Fruit fly (Drosophila melanogaster) whole organism, prepupa: ENCODE results near the gene Tbc1d22.
A peak's percentile ranks its signal among the peaks of the same experiment; 100 is the strongest.

Experiments used
- CG10631 ChIP-seq: fragments of 200-800 bp; sonication (Bioruptor generic); optimal IDR thresholded peaks from 2 replicates; lab custom pipeline; 2016; ENCODE audit warnings: missing biosample characterization, missing genetic modification characterization
- CG10669 ChIP-seq: fragments of 200-800 bp; sonication (Bioruptor generic); optimal IDR thresholded peaks from 3 replicates; lab custom pipeline; 2018; ENCODE audit warnings: missing biosample characterization, mild to moderate bottlenecking, missing genetic modification characterization, moderate library complexity
- CG11762 ChIP-seq: fragments of 200-800 bp; sonication (Bioruptor generic); optimal IDR thresholded peaks from 3 replicates; lab custom pipeline; 2016; ENCODE audit warnings: missing biosample characterization, missing genetic modification characterization; ENCODE audit not compliant: insufficient read depth
- CG16779 ChIP-seq: fragments of 200-800 bp; sonication (Bioruptor generic); optimal IDR thresholded peaks from 3 replicates; lab custom pipeline; 2017; ENCODE audit warnings: missing biosample characterization, mild to moderate bottlenecking, missing genetic modification characterization
- CG3032 ChIP-seq: fragments of 200-800 bp; optimal IDR thresholded peaks from 2 replicates; lab custom pipeline; 2019; ENCODE audit warnings: missing biosample characterization, mild to moderate bottlenecking, missing genetic modification characterization, moderate library complexity
- CG32006 ChIP-seq: fragments of 200-800 bp; sonication (Bioruptor generic); optimal IDR thresholded peaks from 3 replicates; lab custom pipeline; 2017; ENCODE audit warnings: missing biosample characterization, mild to moderate bottlenecking, missing genetic modification characterization
- CG34406 ChIP-seq: fragments of 200-800 bp; sonication (Bioruptor generic); optimal IDR thresholded peaks from 3 replicates; lab custom pipeline; 2016; ENCODE audit warnings: missing biosample characterization, missing genetic modification characterization
- CG6163 ChIP-seq: fragments of 200-800 bp; sonication (Bioruptor generic); IDR thresholded peaks from 3 replicates; pipeline ENCODE4 v1.3.6; 2022; ENCODE audit warnings: missing biosample characterization, missing genetic modification characterization
- CG6276 ChIP-seq: fragments of 200-800 bp; sonication (Bioruptor generic); optimal IDR thresholded peaks from 2 replicates; lab custom pipeline; 2017; ENCODE audit warnings: missing biosample characterization, mild to moderate bottlenecking, missing genetic modification characterization
- CG6792 ChIP-seq: fragments of 200-800 bp; sonication (Bioruptor generic); optimal IDR thresholded peaks from 3 replicates; lab custom pipeline; 2016; ENCODE audit warnings: missing biosample characterization, missing genetic modification characterization
- CG7368 ChIP-seq: fragments of 200-800 bp; sonication (Bioruptor generic); optimal IDR thresholded peaks from 3 replicates; lab custom pipeline; 2016; ENCODE audit warnings: missing biosample characterization, missing genetic modification characterization
- CG9139 ChIP-seq: fragments of 200-800 bp; sonication (Bioruptor generic); optimal IDR thresholded peaks from 3 replicates; lab custom pipeline; 2017; ENCODE audit warnings: missing biosample characterization, mild to moderate bottlenecking, missing genetic modification characterization
- Eip78C ChIP-seq: fragments of 200-800 bp; sonication (Bioruptor generic); peaks from one replicate; lab custom pipeline; 2016; ENCODE audit warnings: missing biosample characterization, missing genetic modification characterization
- Gug ChIP-seq: fragments of 200-800 bp; sonication (Bioruptor generic); IDR thresholded peaks from 2 replicates; pipeline ENCODE4 v1.3.6; 2022; ENCODE audit warnings: missing biosample characterization, missing genetic modification characterization
- Hr38 ChIP-seq: sonication (Bioruptor generic); optimal IDR thresholded peaks from 2 replicates; lab custom pipeline; 2016; ENCODE audit warnings: missing biosample characterization, missing genetic modification characterization
- Hr39 ChIP-seq: fragments of 200-800 bp; sonication (Bioruptor generic); optimal IDR thresholded peaks from 2 replicates; lab custom pipeline; 2016; ENCODE audit warnings: missing biosample characterization, missing genetic modification characterization
- Lpt ChIP-seq: fragments of 200-800 bp; sonication (Bioruptor generic); optimal IDR thresholded peaks from 3 replicates; lab custom pipeline; 2016; ENCODE audit warnings: missing biosample characterization, missing genetic modification characterization
- Met ChIP-seq: fragments of 200-800 bp; sonication (Bioruptor generic); optimal IDR thresholded peaks from 3 replicates; lab custom pipeline; 2016; ENCODE audit warnings: missing biosample characterization, missing genetic modification characterization
- OdsH ChIP-seq: fragments of 200-800 bp; sonication (Bioruptor generic); optimal IDR thresholded peaks from 3 replicates; lab custom pipeline; 2016; ENCODE audit warnings: missing biosample characterization, missing genetic modification characterization
- Sox102F ChIP-seq: fragments of 200-800 bp; sonication (Bioruptor generic); optimal IDR thresholded peaks from 2 replicates; lab custom pipeline; 2016; ENCODE audit warnings: missing biosample characterization, mild to moderate bottlenecking, missing genetic modification characterization
- Sox15 ChIP-seq: fragments of 200-800 bp; sonication (Bioruptor generic); optimal IDR thresholded peaks from 3 replicates; lab custom pipeline; 2016; ENCODE audit warnings: missing biosample characterization, missing genetic modification characterization
- achi ChIP-seq: fragments of 200-800 bp; sonication (Bioruptor generic); optimal IDR thresholded peaks from 3 replicates; lab custom pipeline; 2016; ENCODE audit warnings: missing biosample characterization, missing genetic modification characterization
- acj6 ChIP-seq: fragments of 200-800 bp; sonication (Bioruptor generic); optimal IDR thresholded peaks from 3 replicates; lab custom pipeline; 2016; ENCODE audit warnings: missing biosample characterization, missing genetic modification characterization
- cyc ChIP-seq: fragments of 200-800 bp; sonication (Bioruptor generic); optimal IDR thresholded peaks from 3 replicates; lab custom pipeline; 2016; ENCODE audit warnings: missing biosample characterization, missing genetic modification characterization
- dsx ChIP-seq: fragments of 200-800 bp; optimal IDR thresholded peaks from 3 replicates; lab custom pipeline; 2019; ENCODE audit warnings: missing biosample characterization, mild to moderate bottlenecking, missing genetic modification characterization, moderate library complexity; ENCODE audit not compliant: poor library complexity, severe bottlenecking
- esn ChIP-seq: fragments of 200-800 bp; sonication (Bioruptor generic); optimal IDR thresholded peaks from 2 replicates; lab custom pipeline; 2016; ENCODE audit warnings: missing biosample characterization, mild to moderate bottlenecking, missing genetic modification characterization, moderate library complexity
- fd59A ChIP-seq: fragments of 200-800 bp; sonication (Bioruptor generic); optimal IDR thresholded peaks from 2 replicates; lab custom pipeline; 2017; ENCODE audit warnings: missing biosample characterization, mild to moderate bottlenecking, missing genetic modification characterization, missing genetic modification reagents
- fd85E ChIP-seq: fragments of 200-800 bp; sonication (Bioruptor generic); optimal IDR thresholded peaks from 3 replicates; lab custom pipeline; 2016; ENCODE audit warnings: missing biosample characterization, missing genetic modification characterization
- fkh ChIP-seq: fragments of 200-800 bp; sonication (Bioruptor generic); optimal IDR thresholded peaks from 3 replicates; lab custom pipeline; 2017; ENCODE audit warnings: missing biosample characterization, mild to moderate bottlenecking, missing genetic modification characterization, moderate library complexity
- lz ChIP-seq: fragments of 200-800 bp; sonication (Bioruptor generic); optimal IDR thresholded peaks from 3 replicates; lab custom pipeline; 2016; ENCODE audit warnings: missing biosample characterization, missing genetic modification characterization
- net ChIP-seq: fragments of 200-800 bp; sonication (Bioruptor generic); optimal IDR thresholded peaks from 3 replicates; lab custom pipeline; 2016; ENCODE audit warnings: missing biosample characterization, missing genetic modification characterization
- pdm3 ChIP-seq: fragments of 200-800 bp; sonication (Bioruptor generic); optimal IDR thresholded peaks from 3 replicates; lab custom pipeline; 2016; ENCODE audit warnings: missing biosample characterization, missing genetic modification characterization
- spab ChIP-seq: fragments of 200-800 bp; sonication (Bioruptor generic); optimal IDR thresholded peaks from 2 replicates; lab custom pipeline; 2017; ENCODE audit warnings: missing biosample characterization, mild to moderate bottlenecking, missing genetic modification characterization, missing genetic modification reagents
- ss ChIP-seq, 2 experiments: fragments of 200-800 bp; sonication (Bioruptor generic); optimal IDR thresholded peaks; 2 replicates in 1 of 2; 3 replicates in 1 of 2; lab custom pipeline; 2017 to 2018; ENCODE audit warnings: mild to moderate bottlenecking in 2 of 2, missing biosample characterization in 2 of 2, missing genetic modification characterization in 2 of 2, moderate library complexity in 1 of 2
- vri ChIP-seq: fragments of 200-800 bp; sonication (Bioruptor generic); optimal IDR thresholded peaks from 3 replicates; lab custom pipeline; 2016; ENCODE audit warnings: missing biosample characterization, mild to moderate bottlenecking, missing genetic modification characterization

Tbc1d22 gene

dm6 chr3R:21073707-21074106 is 28.3 kb upstream of the Tbc1d22 start, which contains the start of gene dmrt93B:
dmrt93B (plus strand) TSS chr3R:21074007.
- TF ChIP-seq Hr38 (no peak), Met (GFP tag; lab: Kevin White, UChicago) (no peak), CG6792 (GFP tag; lab: Kevin White, UChicago) (no peak), CG6276 (GFP tag; lab: Kevin White, UChicago) (no peak), OdsH (GFP tag; lab: Kevin White, UChicago) (no peak), CG11762 (GFP tag; lab: Kevin White, UChicago) (no peak), spab (GFP tag; lab: Kevin White, UChicago) (no peak), Gug (GFP tag; lab: Robert Waterston, UW) (no peak), Sox15 (GFP tag; lab: Kevin White, UChicago) (no peak), CG16779 (tag; lab: Kevin White, UChicago) (no peak), achi (GFP tag; lab: Kevin White, UChicago) (no peak), CG9139 (GFP tag; lab: Kevin White, UChicago) (no peak), dsx (GFP tag; lab: Kevin White, UChicago) (no peak), net (no peak)

DNA sequence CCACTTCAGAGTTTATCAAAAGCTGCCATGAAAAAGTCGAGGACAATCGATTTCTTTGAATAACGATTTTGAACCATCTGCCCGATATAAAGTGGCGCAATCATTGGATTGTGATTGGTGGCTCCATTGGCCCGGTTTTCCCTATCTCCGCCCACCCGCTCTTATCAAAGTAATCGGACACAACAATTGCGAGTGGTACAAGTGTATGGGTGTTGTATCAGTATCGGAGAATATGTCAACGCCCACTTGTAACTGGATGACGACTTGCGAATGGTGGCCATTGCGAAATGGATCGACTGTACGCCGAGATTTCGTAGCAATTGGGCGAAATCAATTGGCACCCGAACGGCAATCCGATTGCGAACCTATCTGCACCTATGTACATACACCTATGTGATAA is 24.4 kb upstream of the Tbc1d22 start:
- TF ChIP-seq Hr39 (GFP tag; lab: Kevin White, UChicago) (no peak), CG34406 (GFP tag; lab: Kevin White, UChicago) (no peak), fd85E (GFP tag; lab: Kevin White, UChicago) (no peak), CG6792 (GFP tag; lab: Kevin White, UChicago) (no peak), Sox102F (no peak), Gug (GFP tag; lab: Robert Waterston, UW) (no peak), Eip78C (GFP tag; lab: Kevin White, UChicago) (no peak), cyc (GFP tag; lab: Kevin White, UChicago) (no peak), CG6163 (GFP tag; lab: Robert Waterston, UW) (no peak), lz (GFP tag; lab: Kevin White, UChicago) (no peak), Lpt (GFP tag; lab: Kevin White, UChicago) (no peak), Sox15 (GFP tag; lab: Kevin White, UChicago) (no peak), CG10669 (GFP tag; lab: Kevin White, UChicago) (no peak), acj6 (no peak), fkh (GFP tag; lab: Kevin White, UChicago) (no peak), Met (GFP tag; lab: Kevin White, UChicago) (no peak), CG11762 (GFP tag; lab: Kevin White, UChicago) (no peak), CG16779 (tag; lab: Kevin White, UChicago) (no peak)
- TF ChIP-seq, all 60 proteins: peak for 0

- TF ChIP-seq vri (GFP tag; lab: Kevin White, UChicago) (peak; percentile 42), fd59A (GFP tag; lab: Kevin White, UChicago) (no peak), Lpt (GFP tag; lab: Kevin White, UChicago) (no peak)
Measured at dm6 chr3R:21078211-21078610, 23.8 kb upstream of the Tbc1d22 start.

DNA sequence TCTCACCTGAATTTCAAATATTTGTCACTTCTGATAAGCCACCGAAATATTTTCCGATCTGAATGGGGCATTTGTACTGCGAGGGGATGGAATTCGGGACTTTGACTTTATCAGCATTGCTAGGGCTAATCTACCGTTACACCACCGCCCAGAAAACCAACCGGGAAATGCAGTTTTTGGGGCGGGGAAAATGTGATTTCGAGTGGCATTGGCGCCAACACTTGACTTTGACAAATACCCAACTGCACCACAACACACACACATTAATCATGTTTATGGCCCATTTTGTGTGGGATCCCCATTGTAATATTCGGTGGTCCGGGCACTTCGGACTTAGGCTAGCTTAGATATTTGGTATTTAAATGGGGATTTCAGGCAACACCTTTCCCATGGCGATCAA is 23.0 kb upstream of the Tbc1d22 start:
- no peak for TF ChIP-seq CG10631 (GFP tag; lab: Kevin White, UChicago)
- no peak for TF ChIP-seq vri (GFP tag; lab: Kevin White, UChicago)
- no peak for TF ChIP-seq esn (GFP tag; lab: Kevin White, UChicago)
- no peak for TF ChIP-seq CG7368 (GFP tag; lab: Kevin White, UChicago)
- TF ChIP-seq ss (GFP tag; optimal IDR thresholded peaks at IDR 0.05; lab: Kevin White, UChicago): no peak
- no peak for TF ChIP-seq CG32006 (GFP tag; lab: Kevin White, UChicago)
- TF ChIP-seq pdm3: no peak
- TF ChIP-seq CG3032 (tag; lab: Kevin White, UChicago): no peak
- TF ChIP-seq, all 60 proteins: peak for 0
